Worm (Caenorhabditis elegans) whole organism, L4/young adult: ENCODE measurements around the gene cox-18.

Experiments
- W03F9.2 ChIP-seq: fragments of 150-350 bp; optimal IDR thresholded peaks from 2 replicates; lab custom pipeline; 2014; ENCODE audit warnings: missing biosample characterization, missing genetic modification characterization
- dao-5 ChIP-seq: sonication (generic microtip); optimal IDR thresholded peaks from 2 replicates; lab custom pipeline; 2016; ENCODE audit warnings: missing genotype, missing genetic modification characterization, moderate library complexity, missing compliant biosample characterization
- him-1 ChIP-seq: sonication (generic microtip); optimal IDR thresholded peaks from 2 replicates; lab custom pipeline; 2016; ENCODE audit warnings: missing genotype, missing genetic modification reagents, missing genetic modification characterization, missing compliant biosample characterization

Gene cox-18

ce11 chrIV:1121511-1121910, 24.3 kb downstream of the cox-18 start:
- no peak for TF ChIP-seq W03F9.2 (tag; lab: Kevin White, UChicago)
- no peak for TF ChIP-seq him-1 (tag; lab: Kevin White, UChicago)
- no peak for TF ChIP-seq dao-5

- TF ChIP-seq him-1 (tag; lab: Kevin White, UChicago) (no peak), W03F9.2 (tag; lab: Kevin White, UChicago) (no peak), dao-5 (no peak)
Observed at ce11 chrIV:1123357-1123756, 26.1 kb downstream of the cox-18 start.

ce11 chrIV:1124741-1125140, 27.5 kb downstream of the cox-18 start, which contains the start of gene perm-4:
TSS of gene perm-4 (minus strand) at chrIV:1125107.
- TF ChIP-seq dao-5 = no peak

- TF ChIP-seq him-1 (tag; lab: Kevin White, UChicago) (no peak), W03F9.2 (tag; lab: Kevin White, UChicago) (no peak), dao-5 (no peak)
Observed at ce11 chrIV:1126490-1126889, 29.2 kb downstream of the cox-18 start, which contains the start of gene perm-2. TSS of gene perm-2 (plus strand) at chrIV:1126790.

ce11 chrIV:1127852-1128251, 30.6 kb downstream of the cox-18 start:
- no peak for TF ChIP-seq dao-5
- no peak for TF ChIP-seq him-1 (tag; lab: Kevin White, UChicago)
- no peak for TF ChIP-seq W03F9.2 (tag; lab: Kevin White, UChicago)

ce11 chrIV:1136658-1137057, 39.4 kb downstream of the cox-18 start, which contains the start of gene C44B12.6:
TSS of gene C44B12.6 (minus strand) at chrIV:1136758.
- TF ChIP-seq dao-5 (no peak), him-1 (tag; lab: Kevin White, UChicago) (no peak), W03F9.2 (tag; lab: Kevin White, UChicago) (no peak)

ce11 chrIV:1147594-1147993, 50.3 kb downstream of the cox-18 start:
- TF ChIP-seq him-1 (tag; lab: Kevin White, UChicago) (no peak), W03F9.2 (tag; lab: Kevin White, UChicago) (no peak), dao-5 (no peak)

ce11 chrIV:1148425-1149151, 51.3 kb downstream of the cox-18 start:
- TF ChIP-seq W03F9.2 (tag; lab: Kevin White, UChicago) (no peak), him-1 (tag; lab: Kevin White, UChicago) (no peak), dao-5 (no peak)
